Fruit fly (Drosophila melanogaster) whole organism, embryonic: ENCODE measurements around the gene eya.

Experiments
- Gsc ChIP-seq: fragments of 200-800 bp; sonication (Bioruptor generic); IDR thresholded peaks from 2 replicates; pipeline ENCODE4 v1.3.6; 2022; ENCODE audit warnings: missing biosample characterization, missing genetic modification characterization
- Hmr ChIP-seq: fragments of 200-800 bp; sonication (Bioruptor generic); optimal IDR thresholded peaks from 3 replicates; lab custom pipeline; 2017; ENCODE audit warnings: mild to moderate bottlenecking, missing biosample characterization, missing genetic modification reagents, missing genetic modification characterization
- zen ChIP-seq: fragments of 200-800 bp; sonication (Bioruptor generic); optimal IDR thresholded peaks from 3 replicates; lab custom pipeline; 2018; ENCODE audit warnings: missing biosample characterization, mild to moderate bottlenecking, missing genetic modification characterization, moderate library complexity

DNA sequence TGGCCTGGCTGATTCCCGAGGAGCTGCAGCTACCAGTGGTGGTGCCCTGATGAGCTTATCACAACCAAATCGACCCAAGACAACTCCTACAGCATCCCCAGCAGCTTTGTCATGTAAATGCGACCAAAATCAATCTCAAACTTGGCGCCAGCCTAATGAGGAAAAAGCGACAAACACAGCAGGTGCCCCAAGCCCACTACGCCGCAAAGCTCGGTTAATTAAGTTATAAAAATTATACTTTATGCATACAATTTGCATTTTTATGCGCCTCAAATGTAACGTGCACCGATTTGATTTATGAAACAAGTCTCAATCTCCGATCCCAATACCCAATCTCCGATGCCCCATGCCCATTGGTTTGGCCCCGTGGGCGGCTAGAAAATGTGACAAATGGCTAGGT lies 4.0 kb upstream of the eya start:
- no peak for TF ChIP-seq Hmr
- TF ChIP-seq Gsc (GFP tag; lab: Robert Waterston, UW), result no peak
- TF ChIP-seq zen (tag; lab: Kevin White, UChicago), result no peak
